Fruit fly (Drosophila melanogaster) whole organism, embryonic: ENCODE results near the gene CG45218.

ENCODE experiments used
- Ada2b ChIP-seq: fragments of 200-800 bp; sonication (Bioruptor generic); IDR thresholded peaks from 2 replicates; pipeline ENCODE4 v1.3.6; 2022; ENCODE audit warnings: missing biosample characterization, missing genetic modification characterization
- Atf6 ChIP-seq: fragments of 200-800 bp; sonication (Bioruptor generic); IDR thresholded peaks from 2 replicates; pipeline ENCODE4 v1.3.6; 2022; ENCODE audit warnings: missing biosample characterization, missing genetic modification characterization
- Bteb2 ChIP-seq: fragments of 200-800 bp; sonication (Bioruptor generic); optimal IDR thresholded peaks from 2 replicates; lab custom pipeline; 2016; ENCODE audit warnings: missing biosample characterization, missing genetic modification characterization
- CG10366 ChIP-seq: fragments of 200-800 bp; sonication (Bioruptor generic); IDR thresholded peaks from 2 replicates; pipeline ENCODE4 v1.3.6; 2022; ENCODE audit warnings: missing biosample characterization, missing genetic modification characterization
- CG10543 ChIP-seq: fragments of 200-800 bp; sonication (Bioruptor generic); optimal IDR thresholded peaks from 3 replicates; lab custom pipeline; 2017; ENCODE audit warnings: missing biosample characterization, mild to moderate bottlenecking, missing genetic modification characterization, moderate library complexity
- CG10654 ChIP-seq: fragments of 200-800 bp; sonication (Bioruptor generic); optimal IDR thresholded peaks from 2 replicates; lab custom pipeline; 2016; ENCODE audit warnings: missing biosample characterization, missing genetic modification characterization
- CG13296 ChIP-seq: fragments of 200-800 bp; sonication (Bioruptor generic); optimal IDR thresholded peaks from 3 replicates; lab custom pipeline; 2018; ENCODE audit warnings: missing biosample characterization, mild to moderate bottlenecking, missing genetic modification characterization
- CG14441 ChIP-seq: fragments of 200-800 bp; sonication (Bioruptor generic); IDR thresholded peaks from 2 replicates; pipeline ENCODE4 v1.3.6; 2022; ENCODE audit warnings: missing biosample characterization, missing genetic modification characterization
- CG14667 ChIP-seq: fragments of 200-800 bp; sonication (Bioruptor generic); IDR thresholded peaks from 2 replicates; pipeline ENCODE4 v1.3.6; 2022; ENCODE audit warnings: missing biosample characterization, missing genetic modification characterization
- CG1529 ChIP-seq: fragments of 200-800 bp; sonication (Bioruptor generic); optimal IDR thresholded peaks from 3 replicates; lab custom pipeline; 2018; ENCODE audit warnings: missing biosample characterization, missing genetic modification characterization
- CG16815 ChIP-seq: fragments of 200-800 bp; sonication (Bioruptor generic); optimal IDR thresholded peaks from 3 replicates; lab custom pipeline; 2017; ENCODE audit warnings: missing biosample characterization, mild to moderate bottlenecking, missing genetic modification characterization
- CG17829 ChIP-seq: fragments of 200-800 bp; optimal IDR thresholded peaks from 2 replicates; lab custom pipeline; 2019; ENCODE audit warnings: missing biosample characterization, mild to moderate bottlenecking, missing genetic modification characterization, moderate library complexity
- CG18619 ChIP-seq: fragments of 200-800 bp; sonication (Bioruptor generic); optimal IDR thresholded peaks from 3 replicates; lab custom pipeline; 2017; ENCODE audit warnings: missing biosample characterization, mild to moderate bottlenecking, missing genetic modification characterization
- CG3065 ChIP-seq: fragments of 200-800 bp; sonication (Bioruptor generic); optimal IDR thresholded peaks from 2 replicates; lab custom pipeline; 2016; ENCODE audit warnings: missing biosample characterization, missing genetic modification characterization
- CG32532 ChIP-seq: fragments of 200-800 bp; sonication (Bioruptor generic); IDR thresholded peaks from 2 replicates; pipeline ENCODE4 v1.3.6; 2022; ENCODE audit warnings: missing biosample characterization, missing genetic modification characterization
- CG3281 ChIP-seq: fragments of 200-800 bp; sonication (Bioruptor generic); optimal IDR thresholded peaks from 3 replicates; lab custom pipeline; 2017; ENCODE audit warnings: missing biosample characterization, mild to moderate bottlenecking, missing genetic modification characterization
- CG3847 ChIP-seq: fragments of 200-800 bp; sonication (Bioruptor generic); IDR thresholded peaks from 2 replicates; pipeline ENCODE4 v1.3.6; 2022; ENCODE audit warnings: missing biosample characterization, missing genetic modification characterization
- CG4424 ChIP-seq: fragments of 200-800 bp; sonication (Bioruptor generic); optimal IDR thresholded peaks from 3 replicates; lab custom pipeline; 2016; ENCODE audit warnings: missing biosample characterization, missing genetic modification characterization
- CG8478 ChIP-seq: fragments of >200 bp; optimal IDR thresholded peaks from 2 replicates; lab custom pipeline; 2018
- CG9797 ChIP-seq: fragments of 200-800 bp; sonication (Bioruptor generic); optimal IDR thresholded peaks from 3 replicates; lab custom pipeline; 2018; ENCODE audit warnings: missing biosample characterization, mild to moderate bottlenecking, missing genetic modification characterization
- Camta ChIP-seq: fragments of 200-800 bp; sonication (Bioruptor generic); optimal IDR thresholded peaks from 2 replicates; lab custom pipeline; 2016; ENCODE audit warnings: missing biosample characterization, missing genetic modification characterization
- Dad ChIP-seq: fragments of 200-800 bp; sonication (Bioruptor generic); optimal IDR thresholded peaks from 3 replicates; lab custom pipeline; 2016; ENCODE audit warnings: missing biosample characterization, missing genetic modification characterization
- Dip2 ChIP-seq: fragments of 200-800 bp; sonication (Bioruptor generic); IDR thresholded peaks from 2 replicates; pipeline ENCODE4 v1.3.6; 2022; ENCODE audit warnings: missing biosample characterization, missing genetic modification characterization
- E2f2 ChIP-seq: fragments of 200-800 bp; sonication (Bioruptor generic); IDR thresholded peaks from 2 replicates; pipeline ENCODE4 v1.3.6; 2022; ENCODE audit warnings: missing biosample characterization, missing genetic modification characterization
- H15 ChIP-seq: fragments of 200-800 bp; sonication (Bioruptor generic); IDR thresholded peaks from 3 replicates; pipeline ENCODE4 v1.3.6; 2022; ENCODE audit warnings: missing biosample characterization, missing genetic modification characterization
- Kr ChIP-seq: fragments of 200-800 bp; sonication (Bioruptor generic); optimal IDR thresholded peaks from 2 replicates; lab custom pipeline; 2017; ENCODE audit warnings: missing biosample characterization, mild to moderate bottlenecking, missing genetic modification characterization
- Lpt ChIP-seq: fragments of >200 bp; optimal IDR thresholded peaks from 2 replicates; lab custom pipeline; 2018; ENCODE audit warnings: missing biosample characterization, missing genetic modification characterization
- MBD-R2 ChIP-seq: fragments of 200-800 bp; sonication (Bioruptor generic); IDR thresholded peaks from 2 replicates; pipeline ENCODE4 v1.3.6; 2022; ENCODE audit warnings: missing biosample characterization, missing genetic modification characterization
- Optix ChIP-seq: fragments of 200-800 bp; sonication (Bioruptor generic); IDR thresholded peaks from 3 replicates; pipeline ENCODE4 v1.3.6; 2022; ENCODE audit warnings: missing biosample characterization, missing genetic modification characterization
- Pdp1 ChIP-seq, 2 experiments: fragments of 200-800 bp; sonication (Bioruptor generic); optimal IDR thresholded peaks; 3 replicates each; lab custom pipeline; 2016; ENCODE audit warnings: missing biosample characterization in 2 of 2, missing genetic modification characterization in 2 of 2, mild to moderate bottlenecking in 1 of 2, moderate library complexity in 1 of 2
- Side ChIP-seq: fragments of 200-800 bp; sonication (Bioruptor generic); optimal IDR thresholded peaks from 2 replicates; lab custom pipeline; 2016; ENCODE audit warnings: missing biosample characterization, missing genetic modification characterization
- Stat92E ChIP-seq, 3 experiments: fragments of >200 bp in 2 of 3; fragments of 200-800 bp in 1 of 3; sonication (Bioruptor generic) in 1 of 3; optimal IDR thresholded peaks; 2 replicates each; lab custom pipeline; 2017 to 2019; ENCODE audit warnings: missing biosample characterization in 3 of 3, missing genetic modification characterization in 3 of 3, mild to moderate bottlenecking in 1 of 3, moderate library complexity in 1 of 3
- Trl ChIP-seq, 3 experiments: fragments of >200 bp in 2 of 3; fragments of 200-800 bp in 1 of 3; sonication (Bioruptor generic) in 1 of 3; optimal IDR thresholded peaks; 2 replicates in 1 of 3; 3 replicates in 2 of 3; lab custom pipeline; 2016 to 2017; ENCODE audit warnings: missing biosample characterization in 1 of 3, missing genetic modification characterization in 1 of 3
- ab ChIP-seq: fragments of 200-800 bp; sonication (Bioruptor generic); optimal IDR thresholded peaks from 2 replicates; lab custom pipeline; 2016; ENCODE audit warnings: missing biosample characterization, missing genetic modification characterization
- chn ChIP-seq: fragments of 200-800 bp; sonication (Bioruptor generic); optimal IDR thresholded peaks from 2 replicates; lab custom pipeline; 2016; ENCODE audit warnings: missing biosample characterization, missing genetic modification characterization
- corto ChIP-seq: fragments of 200-800 bp; sonication (Bioruptor generic); optimal IDR thresholded peaks from 2 replicates; lab custom pipeline; 2016; ENCODE audit warnings: missing biosample characterization, mild to moderate bottlenecking, missing genetic modification characterization, moderate library complexity
- fu2 ChIP-seq: fragments of 200-800 bp; sonication (Bioruptor generic); optimal IDR thresholded peaks from 2 replicates; lab custom pipeline; 2016; ENCODE audit warnings: missing biosample characterization, missing genetic modification characterization
- grn ChIP-seq: fragments of 200-800 bp; sonication (Bioruptor generic); optimal IDR thresholded peaks from 3 replicates; lab custom pipeline; 2017; ENCODE audit warnings: missing biosample characterization, missing genetic modification characterization
- jing ChIP-seq: fragments of 200-800 bp; sonication (Bioruptor generic); optimal IDR thresholded peaks from 2 replicates; lab custom pipeline; 2018; ENCODE audit warnings: missing biosample characterization, mild to moderate bottlenecking, missing genetic modification characterization
- kah ChIP-seq: fragments of 200-800 bp; sonication (Bioruptor generic); optimal IDR thresholded peaks from 2 replicates; lab custom pipeline; 2018; ENCODE audit warnings: missing biosample characterization, mild to moderate bottlenecking, missing genetic modification characterization
- lov ChIP-seq, 2 experiments: fragments of 200-800 bp in 1 of 2; fragments of >200 bp in 1 of 2; sonication (Bioruptor generic) in 1 of 2; IDR thresholded peaks in 1 of 2; optimal IDR thresholded peaks in 1 of 2; 2 replicates in 1 of 2; 3 replicates in 1 of 2; pipeline versions ENCODE4 v1.3.6 to Lab custom; 2017 to 2022; ENCODE audit warnings: missing biosample characterization in 1 of 2, missing genetic modification characterization in 1 of 2
- mirr ChIP-seq: fragments of 200-800 bp; sonication (Bioruptor generic); optimal IDR thresholded peaks from 3 replicates; lab custom pipeline; 2018; ENCODE audit warnings: missing biosample characterization, mild to moderate bottlenecking, missing genetic modification characterization
- org-1 ChIP-seq: fragments of 200-800 bp; sonication (Bioruptor generic); optimal IDR thresholded peaks from 2 replicates; lab custom pipeline; 2017; ENCODE audit warnings: missing biosample characterization, missing genetic modification characterization
- peb ChIP-seq: fragments of 200-800 bp; sonication (Bioruptor generic); IDR thresholded peaks from 2 replicates; pipeline ENCODE4 v1.3.6; 2022; ENCODE audit warnings: missing biosample characterization, missing genetic modification characterization
- pros ChIP-seq: fragments of 200-800 bp; sonication (Bioruptor generic); optimal IDR thresholded peaks from 3 replicates; lab custom pipeline; 2019; ENCODE audit warnings: missing biosample characterization, mild to moderate bottlenecking, missing genetic modification characterization, moderate library complexity
- salm ChIP-seq: fragments of 200-800 bp; sonication (Bioruptor generic); optimal IDR thresholded peaks from 2 replicates; lab custom pipeline; 2018; ENCODE audit warnings: missing biosample characterization, mild to moderate bottlenecking, missing genetic modification characterization
- sisA ChIP-seq: fragments of 200-800 bp; sonication (Bioruptor generic); IDR thresholded peaks from 2 replicates; pipeline ENCODE4 v1.3.6; 2022; ENCODE audit warnings: missing biosample characterization, missing genetic modification characterization
- usp ChIP-seq: fragments of >200 bp; optimal IDR thresholded peaks from 2 replicates; lab custom pipeline; 2017; ENCODE audit warnings: missing biosample characterization, missing genetic modification characterization
- vvl ChIP-seq: fragments of 200-800 bp; sonication (Bioruptor generic); IDR thresholded peaks from 2 replicates; pipeline ENCODE4 v1.3.6; 2022; ENCODE audit warnings: missing biosample characterization, missing genetic modification characterization
- yki ChIP-seq: fragments of >200 bp; optimal IDR thresholded peaks from 3 replicates; lab custom pipeline; 2018

Gene CG45218

dm6 chr3R:15280619-15281334 lies 9.8 kb downstream of the CG45218 start (continued):
- TF ChIP-seq Bteb2 (peak; percentile 29), Camta (GFP tag; lab: Kevin White, UChicago) (peak; percentile 40), vvl (GFP tag; lab: Robert Waterston, UW) (no peak), CG10366 (GFP tag; lab: Robert Waterston, UW) (no peak), E2f2 (peak; percentile 38; the same call in 1 of the 2 replicates), ab (GFP tag; lab: Kevin White, UChicago) (no peak), grn (GFP tag; lab: Kevin White, UChicago) (no peak), sisA (GFP tag; lab: Robert Waterston, UW) (peak; percentile 37; the same call in 1 of the 2 replicates), Kr (GFP tag; lab: Kevin White, UChicago) (no peak), CG18619 (GFP tag; lab: Kevin White, UChicago) (peak; percentile 76), MBD-R2 (GFP tag; lab: Robert Waterston, UW) (no peak), CG9797 (GFP tag; lab: Kevin White, UChicago) (no peak), Dad (no peak), jing (no peak), CG14441 (GFP tag; lab: Robert Waterston, UW) (no peak), Ada2b (peak; percentile 19; the same call in 1 of the 2 replicates), CG32532 (GFP tag; lab: Robert Waterston, UW) (peak; percentile 16; the same call in 1 of the 2 replicates), CG14667 (GFP tag; lab: Robert Waterston, UW) (peak; percentile 35; the same call in 1 of the 2 replicates), Lpt (GFP tag; lab: Kevin White, UChicago) (no peak), CG1529 (peak; percentile 64), CG3281 (GFP tag; lab: Kevin White, UChicago) (peak; percentile 64), CG4424 (GFP tag; lab: Kevin White, UChicago) (peak; percentile 79), chn (GFP tag; lab: Kevin White, UChicago) (peak; percentile 5), peb (GFP tag; lab: Robert Waterston, UW) (no peak), salm (tag; lab: Kevin White, UChicago) (peak; percentile 31), CG10543 (GFP tag; lab: Kevin White, UChicago) (peak; percentile 35), CG10654 (peak; percentile 59), Dip2 (GFP tag; lab: Robert Waterston, UW) (no peak), usp (GFP tag; lab: Kevin White, UChicago) (no peak), CG17829 (tag; lab: Kevin White, UChicago) (peak; percentile 76), mirr (GFP tag; lab: Kevin White, UChicago) (no peak), corto (GFP tag; lab: Kevin White, UChicago) (no peak), yki (peak; percentile 14), Atf6 (GFP tag; lab: Robert Waterston, UW) (no peak), Stat92E (GFP tag; optimal IDR thresholded peaks at IDR 0.05; lab: Kevin White, UChicago) (no peak), lov (optimal IDR thresholded peaks at IDR 0.05; lab: Kevin White, UChicago) (no peak), lov (GFP tag; IDR thresholded peaks at IDR 0.05; lab: Robert Waterston, UW) (no peak), Pdp1 (GFP tag; optimal IDR thresholded peaks at IDR 0.05; lab: Kevin White, UChicago) (peak; percentile 15 to 36), CG16815 (GFP tag; lab: Kevin White, UChicago) (peak; percentile 73), Trl (optimal IDR thresholded peaks at IDR 0.05; lab: Kevin White, UChicago) (peak; percentile 34 to 68), Trl (GFP tag; optimal IDR thresholded peaks at IDR 0.05; lab: Kevin White, UChicago) (no peak), pros (GFP tag; lab: Kevin White, UChicago) (no peak), Side (GFP tag; lab: Kevin White, UChicago) (no peak), CG3847 (GFP tag; lab: Robert Waterston, UW) (peak; percentile 40; the same call in 1 of the 2 replicates), CG8478 (lab: Kevin White, UChicago) (no peak), kah (no peak), CG13296 (GFP tag; lab: Kevin White, UChicago) (peak; percentile 47), CG3065 (GFP tag; lab: Kevin White, UChicago) (no peak), org-1 (GFP tag; lab: Kevin White, UChicago) (peak; percentile 61), H15 (GFP tag; lab: Robert Waterston, UW) (0 out of 3 replicates have a peak, but pooled peaks have one; percentile 44), fu2 (GFP tag; lab: Kevin White, UChicago) (no peak), Optix (GFP tag; lab: Robert Waterston, UW) (no peak; the same call in 2 of the 3 replicates)
